Fruit fly (Drosophila melanogaster): Measurements from ENCODE around the gene Akap200.

Gene Akap200

DNA sequence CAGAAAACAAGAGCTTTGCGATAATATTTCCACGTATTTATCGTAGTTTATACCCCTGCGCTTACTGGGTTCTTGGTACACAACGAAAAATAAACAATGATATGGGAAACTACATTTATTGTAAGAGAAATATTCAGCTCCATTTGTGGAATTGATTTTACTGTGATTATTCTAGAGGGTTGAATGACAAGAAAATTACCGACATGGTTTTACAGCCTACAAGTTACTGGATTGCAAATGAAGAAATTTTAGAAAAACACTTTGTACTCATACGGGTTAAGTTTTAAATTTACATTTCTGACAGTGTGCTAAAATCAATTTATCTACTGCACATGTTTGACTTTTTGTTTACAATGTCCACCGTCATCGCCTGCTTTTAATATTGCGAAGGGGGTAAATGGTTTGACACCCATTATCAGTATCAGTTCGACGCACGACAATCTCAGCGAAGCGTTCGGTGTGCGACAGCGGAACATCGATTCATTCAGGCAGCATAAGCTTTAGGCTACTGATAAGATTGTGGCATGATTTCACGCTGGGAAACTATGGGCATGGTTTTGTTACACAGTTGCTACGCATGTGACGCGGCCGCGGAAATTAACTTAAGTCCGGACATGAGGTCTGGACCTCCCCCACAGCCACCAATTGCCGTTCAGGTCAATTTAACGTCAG lies 46.4 kb downstream of the Akap200 start (continued):
- TF ChIP-seq ken (GFP tag; IDR thresholded peaks at IDR 0.05) (no peak), trh (GFP tag; optimal IDR thresholded peaks at IDR 0.05) (no peak), p53 (GFP tag; optimal IDR thresholded peaks at IDR 0.05) (no peak), CG17612 (GFP tag; IDR thresholded peaks at IDR 0.05) (no peak), CG8281 (tag; optimal IDR thresholded peaks at IDR 0.05) (no peak), CG15514 (GFP tag; optimal IDR thresholded peaks at IDR 0.05) (peak; percentile 29), Chrac-16 (GFP tag; optimal IDR thresholded peaks at IDR 0.05) (no peak), CG32772 (GFP tag; IDR thresholded peaks at IDR 0.05) (no peak), CG8478 (optimal IDR thresholded peaks at IDR 0.05) (no peak), jigr1 (GFP tag; IDR thresholded peaks at IDR 0.05) (no peak), tll (GFP tag; optimal IDR thresholded peaks at IDR 0.05) (no peak), CG14441 (GFP tag; IDR thresholded peaks at IDR 0.05) (no peak), gro (GFP tag; optimal IDR thresholded peaks at IDR 0.05) (no peak), CoRest (tag; optimal IDR thresholded peaks at IDR 0.05) (peak; percentile 24), dan (GFP tag; IDR thresholded peaks at IDR 0.05) (no peak), CG16779 (GFP tag; IDR thresholded peaks at IDR 0.05) (no peak), CG5953 (GFP tag; IDR thresholded peaks at IDR 0.05) (no peak), Max (GFP tag; optimal IDR thresholded peaks at IDR 0.05) (peak; percentile 14), cato (GFP tag; optimal IDR thresholded peaks at IDR 0.05; ENCODE audit: borderline replicate concordance) (no peak), pan (optimal IDR thresholded peaks at IDR 0.05) (no peak), pan (GFP tag; optimal IDR thresholded peaks at IDR 0.05 in 1 of 2, IDR thresholded peaks at IDR 0.05 in 1 of 2) (peak in 1 of 2 experiments; percentile 46), pho (GFP tag; optimal IDR thresholded peaks at IDR 0.05) (no peak), NfI (GFP tag; optimal IDR thresholded peaks at IDR 0.05) (peak; percentile 8), wek (GFP tag; optimal IDR thresholded peaks at IDR 0.05) (no peak), vvl (GFP tag; IDR thresholded peaks at IDR 0.05) (peak; percentile 28; the same call in 1 of the 2 replicates), chn (GFP tag; optimal IDR thresholded peaks at IDR 0.05) (no peak), klu (GFP tag; IDR thresholded peaks at IDR 0.05) (no peak), CG6254 (GFP tag; optimal IDR thresholded peaks at IDR 0.05) (no peak), CG15269 (tag; optimal IDR thresholded peaks at IDR 0.05) (peak; percentile 27), sens (GFP tag) (peak; percentile 72), CrebB (tag; optimal IDR thresholded peaks at IDR 0.05) (no peak), NC2α (GFP tag; optimal IDR thresholded peaks at IDR 0.05) (no peak), CG11504 (tag; optimal IDR thresholded peaks at IDR 0.05) (peak; percentile 45), Hmx (GFP tag; optimal IDR thresholded peaks at IDR 0.05) (no peak), insv (GFP tag; optimal IDR thresholded peaks at IDR 0.05) (no peak), Blimp-1 (GFP tag; optimal IDR thresholded peaks at IDR 0.05) (peak; percentile 44), esg (GFP tag; conservative IDR thresholded peaks at IDR 0.05) (no peak), gsb-n (tag; optimal IDR thresholded peaks at IDR 0.05) (no peak), Sin3A (optimal IDR thresholded peaks at IDR 0.05) (no peak), inv (GFP tag; IDR thresholded peaks at IDR 0.05; ENCODE audit: partially characterized antibody) (no peak), Dfd (GFP tag; optimal IDR thresholded peaks at IDR 0.05) (no peak), GATAe (GFP tag; conservative IDR thresholded peaks at IDR 0.05) (peak; percentile 61), Atf3 (GFP tag; optimal IDR thresholded peaks at IDR 0.05) (no peak), Lpt (GFP tag; optimal IDR thresholded peaks at IDR 0.05) (no peak), ttk (GFP tag; IDR thresholded peaks at IDR 0.05) (no peak), CG2678 (tag; optimal IDR thresholded peaks at IDR 0.05) (peak; percentile 61), CG11398 (GFP tag; optimal IDR thresholded peaks at IDR 0.05) (no peak), ro (GFP tag; IDR thresholded peaks at IDR 0.05) (no peak), danr (GFP tag; IDR thresholded peaks at IDR 0.05) (no peak), Ets65A (GFP tag) (peak; percentile 84), Rx (GFP tag; IDR thresholded peaks at IDR 0.05) (no peak), Atf-2 (GFP tag; optimal IDR thresholded peaks at IDR 0.05) (no peak)

All from whole organism, embryonic.